Fruit fly (Drosophila melanogaster) whole organism, wandering third instar larva: ENCODE results near the gene Nup98-96.

ENCODE experiments used
- CG9705 ChIP-seq: fragments of 200-800 bp; sonication (Bioruptor generic); optimal IDR thresholded peaks from 2 replicates; lab custom pipeline; 2018; ENCODE audit warnings: missing biosample characterization, mild to moderate bottlenecking, missing genetic modification characterization
- Dfd ChIP-seq: fragments of >200 bp; optimal IDR thresholded peaks from 2 replicates; lab custom pipeline; 2017; ENCODE audit warnings: missing biosample characterization, missing genetic modification characterization
- GATAd ChIP-seq: sonication (Bioruptor generic); optimal IDR thresholded peaks from 2 replicates; lab custom pipeline; 2016; ENCODE audit warnings: missing biosample characterization, missing genetic modification characterization
- Mio ChIP-seq: sonication (Bioruptor generic); optimal IDR thresholded peaks from 2 replicates; lab custom pipeline; 2016; ENCODE audit warnings: missing biosample characterization, missing genetic modification characterization
- Rel ChIP-seq, 2 experiments: fragments of 200-800 bp; sonication (Bioruptor generic) in 1 of 2; optimal IDR thresholded peaks; 2 replicates in 1 of 2; 3 replicates in 1 of 2; lab custom pipeline; 2016 to 2019; ENCODE audit warnings: mild to moderate bottlenecking in 2 of 2, missing biosample characterization in 2 of 2, missing genetic modification characterization in 2 of 2, moderate library complexity in 1 of 2
- brk ChIP-seq: fragments of 200-800 bp; sonication (Bioruptor generic); optimal IDR thresholded peaks from 2 replicates; lab custom pipeline; 2016; ENCODE audit warnings: missing biosample characterization, mild to moderate bottlenecking, missing genetic modification characterization
- h ChIP-seq: fragments of 200-800 bp; sonication (Bioruptor generic); optimal IDR thresholded peaks from 3 replicates; lab custom pipeline; 2016; ENCODE audit warnings: missing biosample characterization, mild to moderate bottlenecking, missing genetic modification characterization
- pan ChIP-seq: fragments of >200 bp; optimal IDR thresholded peaks from 2 replicates; lab custom pipeline; 2017
- psq ChIP-seq: fragments of 200-800 bp; sonication (Bioruptor generic); optimal IDR thresholded peaks from 3 replicates; lab custom pipeline; 2017; ENCODE audit warnings: missing biosample characterization, mild to moderate bottlenecking, missing genetic modification characterization, moderate library complexity
- sage ChIP-seq: fragments of 200-800 bp; sonication (Bioruptor generic); optimal IDR thresholded peaks from 2 replicates; lab custom pipeline; 2016; ENCODE audit warnings: missing biosample characterization, mild to moderate bottlenecking, missing genetic modification characterization

dm6 chr3R:23740968-23741367, 40.5 kb downstream of the Nup98-96 start:
- TF ChIP-seq GATAd (GFP tag; lab: Kevin White, UChicago), result no peak
- TF ChIP-seq Dfd, result no peak
- TF ChIP-seq Mio (GFP tag; lab: Kevin White, UChicago), result no peak
- no peak for TF ChIP-seq h (GFP tag; lab: Kevin White, UChicago)
- TF ChIP-seq sage (GFP tag; lab: Kevin White, UChicago), result no peak
- no peak for TF ChIP-seq psq
- TF ChIP-seq CG9705 (GFP tag; lab: Kevin White, UChicago), result no peak
- no peak for TF ChIP-seq Rel (GFP tag; optimal IDR thresholded peaks at IDR 0.05; lab: Kevin White, UChicago)
- TF ChIP-seq Rel (tag; optimal IDR thresholded peaks at IDR 0.05; lab: Kevin White, UChicago), result no peak
- no peak for TF ChIP-seq pan
- no peak for TF ChIP-seq brk
